Worm (Caenorhabditis elegans) whole organism, early embryonic: Measurements from ENCODE around the gene B0361.14.

ENCODE experiments used
- B0310.2 ChIP-seq: sonication (generic microtip); optimal IDR thresholded peaks from 2 replicates; lab custom pipeline; 2016; ENCODE audit warnings: mild to moderate bottlenecking, missing genetic modification characterization, missing compliant biosample characterization
- F13C5.2 ChIP-seq: sonication (generic microtip); optimal IDR thresholded peaks from 2 replicates; lab custom pipeline; 2017; ENCODE audit warnings: mild to moderate bottlenecking, missing genetic modification characterization, inconsistent platforms, missing compliant biosample characterization
- ama-1 ChIP-seq: fragments of 150-350 bp; optimal IDR thresholded peaks from 2 replicates; lab custom pipeline; 2014
- ets-7 ChIP-seq: sonication (generic microtip); optimal IDR thresholded peaks from 2 replicates; lab custom pipeline; 2016; ENCODE audit warnings: missing genotype, missing genetic modification characterization, missing compliant biosample characterization
- flt-1 ChIP-seq: fragments of 200-800 bp; sonication (Bioruptor generic); IDR thresholded peaks from 2 replicates; pipeline ENCODE4 v1.3.6; 2022; ENCODE audit warnings: missing genetic modification characterization, missing compliant biosample characterization
- hmbx-1 ChIP-seq: sonication (generic microtip); optimal IDR thresholded peaks from 2 replicates; lab custom pipeline; 2016; ENCODE audit warnings: mild to moderate bottlenecking, missing genetic modification characterization, missing compliant biosample characterization
- hmg-4 ChIP-seq: fragments of 200-800 bp; sonication (Bioruptor generic); optimal IDR thresholded peaks from 2 replicates; lab custom pipeline; 2018; ENCODE audit warnings: mild to moderate bottlenecking, missing genetic modification characterization, missing compliant biosample characterization
- hnd-1 ChIP-seq: sonication (generic microtip); optimal IDR thresholded peaks from 2 replicates; lab custom pipeline; 2016; ENCODE audit warnings: missing genetic modification characterization, missing compliant biosample characterization
- scrt-1 ChIP-seq: fragments of 200-800 bp; sonication (Bioruptor generic); IDR thresholded peaks from 2 replicates; pipeline ENCODE4 v1.3.6; 2022; ENCODE audit warnings: missing genetic modification characterization, missing compliant biosample characterization
- tra-4 ChIP-seq: sonication (generic microtip); optimal IDR thresholded peaks from 2 replicates; lab custom pipeline; 2017; ENCODE audit warnings: missing genetic modification characterization, missing compliant biosample characterization

ce11 chrIII:7277228-7277627 lies 22.1 kb downstream of the B0361.14 start, which contains the start of the genes spot-1 and B0361.11:
- TF ChIP-seq scrt-1 (GFP tag; lab: Robert Waterston, UW): no peak
- TF ChIP-seq ama-1 (lab: Kevin White, UChicago): no peak
- TF ChIP-seq hmg-4: no peak
- no peak for TF ChIP-seq F13C5.2 (tag; lab: Kevin White, UChicago)
- TF ChIP-seq hnd-1 (tag; lab: Kevin White, UChicago): no peak
- no peak for TF ChIP-seq flt-1 (GFP tag; lab: Robert Waterston, UW)
- no peak for TF ChIP-seq hmbx-1
- TF ChIP-seq B0310.2: no peak
- no peak for TF ChIP-seq tra-4 (tag; lab: Kevin White, UChicago)
- no peak for TF ChIP-seq ets-7
